Fruit fly (Drosophila melanogaster) whole organism, adult: ENCODE results near the gene CG6800.

Experiments
- CG1620 ChIP-seq: fragments of 200-800 bp; sonication (Bioruptor generic); optimal IDR thresholded peaks from 2 replicates; lab custom pipeline; 2016; ENCODE audit warnings: missing biosample characterization, missing genetic modification characterization
- CG33017 ChIP-seq: fragments of 200-800 bp; sonication (Bioruptor generic); optimal IDR thresholded peaks from 2 replicates; lab custom pipeline; 2018; ENCODE audit warnings: missing biosample characterization, mild to moderate bottlenecking, missing genetic modification characterization, moderate library complexity
- CG7045 ChIP-seq: fragments of 200-800 bp; sonication (Bioruptor generic); optimal IDR thresholded peaks from 2 replicates; lab custom pipeline; 2017; ENCODE audit warnings: missing biosample characterization, mild to moderate bottlenecking, missing genetic modification characterization
- Crg-1 ChIP-seq: fragments of 200-800 bp; sonication (Bioruptor generic); optimal IDR thresholded peaks from 2 replicates; lab custom pipeline; 2016; ENCODE audit warnings: missing biosample characterization, missing genetic modification characterization
- Hr96 ChIP-seq: fragments of 200-800 bp; sonication (Bioruptor generic); optimal IDR thresholded peaks from 2 replicates; lab custom pipeline; 2016; ENCODE audit warnings: missing biosample characterization, missing genetic modification characterization
- cnc ChIP-seq, 2 experiments: fragments of >200 bp; optimal IDR thresholded peaks; 2 replicates each; lab custom pipeline; 2017

- TF ChIP-seq CG33017 (tag; lab: Kevin White, UChicago) = no peak
- TF ChIP-seq CG7045 (GFP tag; lab: Kevin White, UChicago) = no peak
- TF ChIP-seq Hr96 (GFP tag; lab: Kevin White, UChicago) = no peak
- no peak for TF ChIP-seq Crg-1 (GFP tag; lab: Kevin White, UChicago)
- no peak for TF ChIP-seq cnc (optimal IDR thresholded peaks at IDR 0.05; lab: Kevin White, UChicago)
- TF ChIP-seq CG1620 (GFP tag; lab: Kevin White, UChicago) = no peak
Observed at dm6 chr3R:21737264-21737663, 38.7 kb upstream of the CG6800 start, which contains the start of gene CG42870.
